Fruit fly (Drosophila melanogaster): ENCODE measurements around the gene RhoL.

The RhoL gene

DNA sequence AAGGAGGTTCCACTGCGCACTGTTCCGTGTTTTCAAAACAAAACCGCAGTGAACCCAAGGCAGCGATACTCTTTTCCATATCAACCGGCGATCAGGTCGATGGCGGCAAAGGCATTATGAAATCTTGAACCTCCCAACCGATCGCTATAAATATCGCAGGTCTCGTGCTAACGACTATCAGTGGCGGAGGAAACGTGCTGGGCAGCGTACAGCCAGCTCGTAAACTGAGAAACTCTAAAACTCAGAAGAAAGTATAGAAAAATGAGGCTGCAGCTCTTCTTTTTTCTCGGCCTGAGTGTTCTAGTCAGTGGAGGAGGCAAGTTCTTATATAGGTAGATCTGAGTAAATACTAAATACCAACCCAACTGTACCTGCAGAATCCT, 7.8 kb downstream of the RhoL start, which contains the start of gene phu:
Gene phu, plus strand, starts transcription at position 175 of the 383 bp plus-strand sequence.
- TF ChIP-seq Pif1A (GFP tag; optimal IDR thresholded peaks at IDR 0.05) (no peak), EcR (GFP tag; optimal IDR thresholded peaks at IDR 0.05) (no peak), CG34367 (tag; optimal IDR thresholded peaks at IDR 0.05) (no peak), CG17806 (tag; optimal IDR thresholded peaks at IDR 0.05) (no peak)

DNA sequence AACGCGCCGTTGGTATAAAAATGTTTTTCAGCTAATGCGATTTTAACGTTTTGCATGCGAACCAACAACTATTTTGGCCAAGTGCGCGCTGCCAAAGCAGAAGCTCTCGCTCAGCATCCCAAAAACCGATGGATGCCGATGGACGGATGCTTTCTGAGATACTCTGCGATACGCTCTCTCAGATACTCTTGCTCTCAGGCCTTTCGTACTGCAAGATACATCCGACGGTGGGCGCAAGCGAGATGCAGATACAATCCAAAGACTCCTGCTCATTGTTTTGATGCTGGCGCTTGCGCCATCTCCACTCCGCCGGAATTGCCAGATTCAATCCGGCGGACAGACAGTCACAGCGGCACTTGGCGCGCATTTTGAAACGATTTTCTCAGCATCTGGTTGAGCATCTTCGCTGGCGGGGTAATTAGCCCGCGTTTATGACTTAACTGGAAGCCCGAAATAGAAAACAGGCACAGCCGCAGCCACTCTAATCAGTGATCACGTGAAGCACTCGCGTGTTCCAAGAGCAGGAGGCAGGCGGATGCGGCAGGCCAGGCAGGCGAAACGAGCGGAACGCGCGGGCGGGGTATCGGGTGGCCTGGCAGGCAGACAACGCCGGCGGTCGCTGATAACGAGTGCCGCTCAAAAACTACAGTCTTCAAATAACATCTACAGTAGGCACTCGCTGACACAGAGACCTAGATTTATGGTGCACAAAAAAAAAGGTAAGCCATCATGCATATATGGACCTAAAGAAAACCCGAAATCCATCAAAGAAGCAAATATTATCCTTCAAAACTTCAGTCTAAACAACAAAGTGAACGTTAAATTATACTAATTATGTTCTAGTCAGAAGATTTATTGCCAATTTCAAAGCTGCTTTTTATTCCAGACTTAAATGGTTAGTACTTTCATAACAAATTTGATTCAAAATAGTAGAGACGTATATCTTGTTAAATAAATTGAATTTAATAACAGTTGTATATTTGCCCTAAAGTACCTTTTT, 8.5 kb downstream of the RhoL start, which contains the start of gene CG16779:
Gene CG16779, minus strand, starts transcription at position 51 of the 1,000 bp plus-strand sequence.
- TF ChIP-seq CG10348 (GFP tag; IDR thresholded peaks at IDR 0.05) (no peak), CG32121 (GFP tag; IDR thresholded peaks at IDR 0.05) (no peak), CG4496 (GFP tag; IDR thresholded peaks at IDR 0.05) (no peak), CG13204 (GFP tag; optimal IDR thresholded peaks at IDR 0.05) (peak; percentile 19), Ets98B (GFP tag; IDR thresholded peaks at IDR 0.05) (no peak), Pif1A (GFP tag; optimal IDR thresholded peaks at IDR 0.05) (no peak), Pif1B (GFP tag; optimal IDR thresholded peaks at IDR 0.05) (no peak), CG17806 (tag; optimal IDR thresholded peaks at IDR 0.05) (no peak), D1 (tag; optimal IDR thresholded peaks at IDR 0.05) (no peak), fd96Ca (GFP tag; IDR thresholded peaks at IDR 0.05) (no peak), CG8301 (tag; optimal IDR thresholded peaks at IDR 0.05) (peak; percentile 22), rn (GFP tag; IDR thresholded peaks at IDR 0.05) (no peak), CG12605 (GFP tag; IDR thresholded peaks at IDR 0.05) (no peak), Snoo (tag; optimal IDR thresholded peaks at IDR 0.05) (no peak), CG8159 (tag; optimal IDR thresholded peaks at IDR 0.05) (peak; percentile 50), CG34367 (tag; optimal IDR thresholded peaks at IDR 0.05) (peak; percentile 9), EcR (GFP tag; optimal IDR thresholded peaks at IDR 0.05) (no peak), gl (tag; optimal IDR thresholded peaks at IDR 0.05) (no peak), CG9948 (tag; optimal IDR thresholded peaks at IDR 0.05) (peak; percentile 3), CG14655 (GFP tag; optimal IDR thresholded peaks at IDR 0.05) (peak; percentile 53), CG15710 (tag; optimal IDR thresholded peaks at IDR 0.05) (peak; percentile 34)

DNA sequence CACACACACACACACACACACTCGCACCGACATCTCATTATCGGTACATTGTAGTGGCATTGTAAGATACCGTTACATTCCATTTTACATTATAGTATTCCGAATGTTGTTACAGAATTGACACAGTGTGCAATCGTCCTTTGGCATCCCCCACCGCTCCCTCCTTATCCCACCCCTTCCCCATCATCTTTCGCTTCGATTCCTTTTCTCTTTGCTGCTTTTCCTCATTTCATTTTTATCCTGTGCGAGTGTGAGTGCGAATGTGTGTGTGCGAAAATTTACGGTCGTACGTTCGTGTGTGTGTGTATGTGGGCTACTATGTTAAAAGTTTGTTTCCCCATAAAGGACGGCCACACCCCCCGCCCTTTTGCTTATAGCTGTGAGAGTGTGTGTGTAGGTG, 10.3 kb downstream of the RhoL start:
- TF ChIP-seq CG32121 (GFP tag; IDR thresholded peaks at IDR 0.05) (no peak), Pif1B (GFP tag; optimal IDR thresholded peaks at IDR 0.05) (no peak), CG17806 (tag; optimal IDR thresholded peaks at IDR 0.05) (no peak), CG9948 (tag; optimal IDR thresholded peaks at IDR 0.05) (no peak)

DNA sequence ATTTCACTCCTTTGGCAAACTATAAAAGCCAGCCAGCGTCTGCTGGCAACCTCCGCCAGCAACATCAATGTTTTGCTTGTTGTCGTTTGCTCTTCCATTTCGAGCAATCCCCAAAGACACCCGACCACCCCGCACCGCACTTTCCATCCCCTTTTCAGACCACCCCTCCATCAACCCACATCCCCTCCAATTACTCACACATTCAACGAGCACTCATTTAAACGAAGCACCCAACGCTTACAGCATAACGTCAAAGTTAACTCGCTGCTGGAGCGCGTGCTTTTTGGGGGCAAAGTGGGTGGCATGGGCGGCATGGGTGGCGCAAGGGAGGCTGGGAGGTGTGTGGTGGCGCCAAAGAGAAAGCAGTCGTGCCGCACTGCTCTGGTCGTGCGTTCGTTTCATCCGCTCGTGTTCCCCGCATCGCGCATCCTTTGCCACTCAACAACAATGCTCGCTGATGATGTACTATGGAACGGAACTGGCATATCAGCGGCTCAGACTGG, 11.3 kb downstream of the RhoL start:
- peak; percentile 58 for TF ChIP-seq CG13204 (GFP tag; optimal IDR thresholded peaks at IDR 0.05)
- no peak for TF ChIP-seq CG15710 (tag; optimal IDR thresholded peaks at IDR 0.05)

DNA sequence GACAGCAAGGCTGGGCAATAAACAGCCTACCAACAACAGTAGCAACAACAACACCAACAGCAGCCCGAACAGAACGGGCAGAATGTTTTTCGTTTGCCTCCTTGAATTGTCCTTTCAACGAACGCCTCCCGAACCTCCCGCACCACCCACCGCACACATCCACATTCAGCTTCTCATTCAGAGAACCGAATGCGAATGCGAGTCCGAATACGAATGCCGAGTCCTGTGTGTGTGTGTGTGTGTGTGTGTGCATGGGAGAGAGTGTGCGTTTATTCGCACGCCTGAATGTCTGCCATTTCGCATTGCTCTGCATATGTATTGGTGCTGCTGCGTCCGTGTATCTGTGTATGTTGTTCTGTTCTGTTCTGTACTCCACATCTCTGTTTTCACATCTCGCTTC, 13.9 kb downstream of the RhoL start:
- TF ChIP-seq Snoo (tag; optimal IDR thresholded peaks at IDR 0.05) (no peak), EcR (GFP tag; optimal IDR thresholded peaks at IDR 0.05) (no peak), CG14655 (GFP tag; optimal IDR thresholded peaks at IDR 0.05) (no peak), CG9948 (tag; optimal IDR thresholded peaks at IDR 0.05) (no peak), CG12605 (GFP tag; IDR thresholded peaks at IDR 0.05) (no peak), CG34367 (tag; optimal IDR thresholded peaks at IDR 0.05) (no peak), gl (tag; optimal IDR thresholded peaks at IDR 0.05) (no peak), Ets98B (GFP tag; IDR thresholded peaks at IDR 0.05) (no peak), D1 (tag; optimal IDR thresholded peaks at IDR 0.05) (no peak), CG4496 (GFP tag; IDR thresholded peaks at IDR 0.05) (no peak), CG8301 (tag; optimal IDR thresholded peaks at IDR 0.05) (no peak)

- TF ChIP-seq CG8159 (tag; optimal IDR thresholded peaks at IDR 0.05): peak; percentile 8
- TF ChIP-seq CG32121 (GFP tag; IDR thresholded peaks at IDR 0.05): no peak
Measured at dm6 chr3R:9487961-9488360, 14.4 kb downstream of the RhoL start.

DNA sequence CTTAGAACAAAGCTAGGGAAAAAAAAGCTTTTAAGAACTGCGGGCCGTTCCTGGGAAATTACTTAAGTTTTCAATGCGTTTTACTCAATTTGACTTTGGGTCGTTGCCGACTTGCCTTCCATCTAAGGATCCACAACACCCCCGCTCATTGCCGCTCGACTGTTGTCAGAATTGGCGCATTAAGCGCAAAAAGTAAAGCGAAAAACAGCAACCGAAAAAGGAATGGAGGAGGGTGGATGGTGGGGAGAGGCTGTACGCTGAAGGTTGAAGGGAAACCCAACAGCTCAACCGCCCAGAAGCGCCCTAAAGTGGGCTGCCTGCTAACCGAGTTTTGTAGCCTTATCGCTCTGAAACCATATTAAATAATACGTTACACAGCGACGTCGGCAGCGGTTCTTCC, 14.8 kb downstream of the RhoL start:
- TF ChIP-seq D1 (tag; optimal IDR thresholded peaks at IDR 0.05): no peak
- no peak for TF ChIP-seq CG14655 (GFP tag; optimal IDR thresholded peaks at IDR 0.05)
- TF ChIP-seq Snoo (tag; optimal IDR thresholded peaks at IDR 0.05): no peak
- TF ChIP-seq CG4496 (GFP tag; IDR thresholded peaks at IDR 0.05): no peak
- no peak for TF ChIP-seq Pif1B (GFP tag; optimal IDR thresholded peaks at IDR 0.05)
- TF ChIP-seq CG32121 (GFP tag; IDR thresholded peaks at IDR 0.05): no peak
- TF ChIP-seq CG12605 (GFP tag; IDR thresholded peaks at IDR 0.05): no peak
- no peak for TF ChIP-seq gl (tag; optimal IDR thresholded peaks at IDR 0.05)
- no peak for TF ChIP-seq CG13204 (GFP tag; optimal IDR thresholded peaks at IDR 0.05)
- TF ChIP-seq CG8301 (tag; optimal IDR thresholded peaks at IDR 0.05): no peak
- TF ChIP-seq Pif1A (GFP tag; optimal IDR thresholded peaks at IDR 0.05): no peak
- no peak for TF ChIP-seq CG15710 (tag; optimal IDR thresholded peaks at IDR 0.05)
- TF ChIP-seq rn (GFP tag; IDR thresholded peaks at IDR 0.05): no peak
- TF ChIP-seq CG34367 (tag; optimal IDR thresholded peaks at IDR 0.05): no peak

Data from whole organism, pupa.